Fruit fly (Drosophila melanogaster) Kc167 (cell line): ENCODE data around the gene CG43796.

Experiments used
- Myc ChIP-seq: fragments of >200 bp; optimal IDR thresholded peaks from 2 replicates; lab custom pipeline; 2017; ENCODE audit warnings: missing external identifiers
- Sin3A ChIP-seq: fragments of >200 bp; optimal IDR thresholded peaks from 2 replicates; lab custom pipeline; 2018; ENCODE audit warnings: missing external identifiers
- h ChIP-seq: fragments of >200 bp; optimal IDR thresholded peaks from 3 replicates; lab custom pipeline; 2018; ENCODE audit warnings: missing external identifiers
- insv ChIP-seq: fragments of >200 bp; optimal IDR thresholded peaks from 3 replicates; lab custom pipeline; 2018; ENCODE audit warnings: missing external identifiers
- psq ChIP-seq: fragments of >200 bp; optimal IDR thresholded peaks from 2 replicates; lab custom pipeline; 2017; ENCODE audit warnings: missing external identifiers
- ttk ChIP-seq: sonication (Bioruptor generic); optimal IDR thresholded peaks from 2 replicates; lab custom pipeline; 2017; ENCODE audit warnings: missing external identifiers

Gene CG43796

DNA sequence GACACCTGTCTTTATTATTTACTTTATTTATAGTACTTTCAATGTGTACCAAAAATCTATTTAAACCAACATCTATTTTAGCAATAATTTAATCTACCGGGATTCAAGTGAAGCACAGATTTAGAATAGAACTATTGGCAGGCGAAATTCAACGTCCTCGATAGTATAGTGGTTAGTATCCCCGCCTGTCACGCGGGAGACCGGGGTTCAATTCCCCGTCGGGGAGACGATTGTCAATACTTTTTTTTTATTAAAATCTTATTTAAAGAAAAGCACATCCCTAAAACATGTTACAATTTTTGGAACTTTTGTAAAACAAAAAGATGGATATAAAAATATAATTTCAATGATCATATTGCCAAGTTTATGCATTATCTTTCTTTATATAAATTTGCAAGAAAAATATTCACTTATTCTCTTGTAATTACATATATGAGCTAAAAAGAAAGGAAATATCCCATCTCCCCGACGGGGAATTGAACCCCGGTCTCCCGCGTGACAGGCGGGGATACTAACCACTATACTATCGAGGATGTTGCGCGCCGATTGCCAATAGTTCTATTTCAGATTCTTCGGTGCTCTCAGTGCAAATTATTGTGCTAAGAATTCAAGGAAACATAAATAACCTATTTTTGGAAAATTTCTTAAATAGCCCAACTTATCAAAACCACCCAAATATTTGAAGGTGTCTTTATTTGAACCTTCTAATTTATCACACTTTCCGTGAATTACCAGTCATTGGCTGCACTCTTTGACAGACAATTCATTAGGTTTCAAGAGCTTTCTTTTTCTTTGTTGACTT, at the start of gene CG43796:
CG43796 (plus strand) TSS at position 752 of the 802 bp plus-strand sequence.
- TF ChIP-seq insv (lab: Kevin White, UChicago) = no peak
- no peak for TF ChIP-seq Myc
- TF ChIP-seq ttk (lab: Kevin White, UChicago) = no peak
- TF ChIP-seq h (lab: Kevin White, UChicago) = no peak
- no peak for TF ChIP-seq psq (lab: Kevin White, UChicago)
- no peak for TF ChIP-seq Sin3A (lab: Kevin White, UChicago)

dm6 chr2L:8433512-8433911, 48.7 kb upstream of the CG43796 start, which contains the start of gene grk:
Gene grk (minus strand): TSS chr2L:8433598.
- no peak for TF ChIP-seq ttk (lab: Kevin White, UChicago)

dm6 chr2L:8437176-8437575, 45.0 kb upstream of the CG43796 start, which contains the start of the genes D12 and Chrac-14:
Gene D12 (minus strand): TSS chr2L:8437365.
Gene Chrac-14 (plus strand): TSS chr2L:8437405.
- TF ChIP-seq ttk (lab: Kevin White, UChicago) = no peak
- TF ChIP-seq insv (lab: Kevin White, UChicago) = no peak
- TF ChIP-seq h (lab: Kevin White, UChicago) = no peak
- TF ChIP-seq psq (lab: Kevin White, UChicago) = no peak
- TF ChIP-seq Sin3A (lab: Kevin White, UChicago) = no peak
- no peak for TF ChIP-seq Myc

DNA sequence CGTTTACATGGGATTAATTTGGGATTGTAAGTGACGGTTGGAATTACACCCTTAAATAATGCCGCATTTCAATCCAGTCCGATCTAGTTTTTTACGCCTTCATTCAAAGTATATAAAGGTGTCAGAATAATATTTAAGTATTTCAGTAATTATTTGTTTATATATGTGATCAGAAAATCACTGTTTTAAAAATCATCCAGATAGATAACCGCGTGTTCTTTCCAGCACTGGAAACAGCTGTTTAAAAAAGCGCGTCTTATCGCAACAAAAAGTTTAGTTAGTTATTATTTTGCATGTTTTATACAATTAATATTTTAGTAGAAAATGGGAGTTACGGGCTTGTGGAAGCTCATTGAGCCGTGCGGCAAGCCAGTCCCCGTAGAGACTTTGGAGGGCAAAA, 44.1 kb upstream of the CG43796 start, which contains the start of gene mus201:
mus201 (plus strand) TSS at position 118 of the 400 bp plus-strand sequence.
- no peak for TF ChIP-seq h (lab: Kevin White, UChicago)
- TF ChIP-seq Myc = no peak
- TF ChIP-seq psq (lab: Kevin White, UChicago) = no peak
- TF ChIP-seq ttk (lab: Kevin White, UChicago) = no peak
- no peak for TF ChIP-seq insv (lab: Kevin White, UChicago)

DNA sequence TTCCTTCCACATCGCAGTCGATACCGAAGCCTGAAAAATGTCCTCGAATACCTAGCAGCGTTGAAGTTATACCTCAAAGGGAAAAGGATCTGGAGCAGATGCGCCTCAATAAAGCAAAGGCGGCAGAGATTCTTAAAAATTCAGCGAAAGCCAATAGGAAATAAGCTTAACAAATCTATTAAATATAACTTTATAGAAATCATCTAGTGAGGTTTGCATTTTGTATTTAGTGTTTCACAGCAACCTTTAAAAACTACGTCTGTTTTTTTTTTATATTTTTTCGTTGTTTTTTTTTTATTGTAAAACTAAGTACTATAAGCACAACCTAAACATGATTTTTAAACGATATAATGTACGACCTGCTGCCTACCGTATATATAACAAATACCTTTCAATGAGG, 40.0 kb upstream of the CG43796 start, which contains the start of gene CG31897:
CG31897 (plus strand) TSS at position 301 of the 400 bp plus-strand sequence.
- TF ChIP-seq Myc (no peak), Sin3A (lab: Kevin White, UChicago) (no peak), ttk (lab: Kevin White, UChicago) (no peak), h (lab: Kevin White, UChicago) (no peak)

DNA sequence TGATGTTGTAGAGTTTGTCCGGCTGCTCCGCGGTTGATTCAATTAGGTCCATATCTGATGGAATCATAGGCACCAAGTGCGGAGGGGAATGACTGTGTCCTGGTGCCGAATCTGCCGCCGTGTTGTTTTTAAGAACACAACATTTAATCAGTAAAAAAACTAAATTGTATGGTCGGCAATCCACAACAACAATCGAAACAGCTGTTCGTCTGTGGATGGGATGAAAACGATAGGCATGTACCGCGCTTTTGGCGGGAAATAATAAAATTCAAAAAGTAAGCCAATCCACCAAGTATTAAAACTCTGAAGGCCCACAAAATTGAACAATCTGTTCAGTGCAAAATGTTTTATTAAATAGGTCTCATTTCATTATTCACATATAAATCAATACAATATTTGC, 32.8 kb upstream of the CG43796 start, which contains the start of gene Aasdh:
Aasdh (minus strand) TSS at position 219 of the 400 bp plus-strand sequence.
- TF ChIP-seq h (lab: Kevin White, UChicago) = no peak
- no peak for TF ChIP-seq insv (lab: Kevin White, UChicago)
- no peak for TF ChIP-seq ttk (lab: Kevin White, UChicago)
- no peak for TF ChIP-seq psq (lab: Kevin White, UChicago)
- no peak for TF ChIP-seq Myc
- no peak for TF ChIP-seq Sin3A (lab: Kevin White, UChicago)

DNA sequence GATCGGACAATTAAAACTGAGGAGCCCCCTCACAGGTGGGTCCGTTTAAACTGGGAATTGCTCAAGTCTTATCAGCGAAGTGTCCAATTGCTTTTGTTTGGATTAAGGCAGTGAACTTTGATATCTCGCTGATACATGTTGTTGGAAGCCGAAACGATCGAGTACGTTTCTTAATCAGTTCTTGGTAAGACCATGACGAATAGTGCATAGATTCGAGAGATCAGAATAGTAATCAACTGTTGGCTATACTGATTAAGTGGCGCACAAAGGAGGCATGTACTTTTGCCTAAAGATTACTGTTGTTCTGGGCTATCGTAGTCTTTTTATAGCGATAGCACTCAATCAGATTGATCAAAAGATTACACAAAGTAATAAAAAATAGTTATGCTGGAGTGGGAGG, 30.7 kb upstream of the CG43796 start:
- TF ChIP-seq ttk (lab: Kevin White, UChicago) = no peak
- no peak for TF ChIP-seq insv (lab: Kevin White, UChicago)
- TF ChIP-seq Myc = no peak
- no peak for TF ChIP-seq Sin3A (lab: Kevin White, UChicago)
- no peak for TF ChIP-seq psq (lab: Kevin White, UChicago)
- TF ChIP-seq h (lab: Kevin White, UChicago) = no peak

DNA sequence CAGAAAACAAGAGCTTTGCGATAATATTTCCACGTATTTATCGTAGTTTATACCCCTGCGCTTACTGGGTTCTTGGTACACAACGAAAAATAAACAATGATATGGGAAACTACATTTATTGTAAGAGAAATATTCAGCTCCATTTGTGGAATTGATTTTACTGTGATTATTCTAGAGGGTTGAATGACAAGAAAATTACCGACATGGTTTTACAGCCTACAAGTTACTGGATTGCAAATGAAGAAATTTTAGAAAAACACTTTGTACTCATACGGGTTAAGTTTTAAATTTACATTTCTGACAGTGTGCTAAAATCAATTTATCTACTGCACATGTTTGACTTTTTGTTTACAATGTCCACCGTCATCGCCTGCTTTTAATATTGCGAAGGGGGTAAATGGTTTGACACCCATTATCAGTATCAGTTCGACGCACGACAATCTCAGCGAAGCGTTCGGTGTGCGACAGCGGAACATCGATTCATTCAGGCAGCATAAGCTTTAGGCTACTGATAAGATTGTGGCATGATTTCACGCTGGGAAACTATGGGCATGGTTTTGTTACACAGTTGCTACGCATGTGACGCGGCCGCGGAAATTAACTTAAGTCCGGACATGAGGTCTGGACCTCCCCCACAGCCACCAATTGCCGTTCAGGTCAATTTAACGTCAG, 20.3 kb upstream of the CG43796 start:
- no peak for TF ChIP-seq Sin3A (lab: Kevin White, UChicago)
- no peak for TF ChIP-seq ttk (lab: Kevin White, UChicago)
- no peak for TF ChIP-seq psq (lab: Kevin White, UChicago)
- TF ChIP-seq Myc = no peak
- TF ChIP-seq h (lab: Kevin White, UChicago) = no peak
- no peak for TF ChIP-seq insv (lab: Kevin White, UChicago)

DNA sequence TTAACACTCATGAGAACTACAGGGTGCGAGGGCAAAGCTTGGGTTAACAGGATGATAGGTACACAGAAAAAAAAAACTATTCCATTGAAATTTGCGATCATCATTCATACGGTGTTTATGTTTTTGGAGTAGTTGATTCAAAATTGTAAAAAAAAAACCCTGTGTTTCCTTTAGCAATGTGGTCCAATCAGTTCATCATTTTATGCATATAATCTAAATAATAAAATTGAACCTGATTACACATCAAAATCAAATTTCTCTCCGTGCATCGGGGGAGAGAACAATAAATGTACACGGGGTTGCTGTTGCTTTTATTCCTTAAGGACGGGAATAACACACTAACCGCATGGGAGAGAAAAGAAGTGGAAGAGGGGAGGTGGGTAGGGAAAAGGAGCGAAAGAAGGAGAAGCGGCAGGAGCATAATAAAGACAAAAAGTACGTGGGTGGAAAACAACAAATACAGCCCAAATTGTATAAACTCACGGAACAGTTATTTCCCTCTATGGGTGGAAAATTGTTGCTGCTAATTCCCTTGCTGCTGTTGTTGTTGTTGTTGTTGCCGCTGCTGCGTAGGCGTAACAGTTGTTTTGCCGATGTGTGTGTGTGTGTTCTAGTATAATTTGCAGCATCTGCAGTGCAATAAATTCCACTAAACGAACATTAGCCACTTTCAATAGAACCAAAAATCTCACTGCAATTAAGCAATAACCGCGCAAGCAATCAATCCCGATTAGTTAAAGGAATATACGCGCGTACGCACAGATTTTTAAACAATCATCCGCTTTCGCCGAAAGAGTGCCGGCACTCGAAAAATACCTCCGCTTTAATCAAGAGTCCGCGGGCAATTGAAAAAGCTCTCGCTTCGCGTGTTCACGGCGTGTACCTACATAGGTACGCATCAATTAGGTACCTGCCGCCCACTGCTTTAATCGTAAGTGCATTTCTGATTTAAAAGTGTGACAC, 18.7 kb upstream of the CG43796 start, which contains the start of gene Agpat2:
Agpat2 (minus strand) TSS at position 851 of the 963 bp plus-strand sequence.
- TF ChIP-seq insv (lab: Kevin White, UChicago) (no peak), h (lab: Kevin White, UChicago) (no peak), psq (lab: Kevin White, UChicago) (no peak), Myc (no peak), ttk (lab: Kevin White, UChicago) (no peak), Sin3A (lab: Kevin White, UChicago) (no peak)

DNA sequence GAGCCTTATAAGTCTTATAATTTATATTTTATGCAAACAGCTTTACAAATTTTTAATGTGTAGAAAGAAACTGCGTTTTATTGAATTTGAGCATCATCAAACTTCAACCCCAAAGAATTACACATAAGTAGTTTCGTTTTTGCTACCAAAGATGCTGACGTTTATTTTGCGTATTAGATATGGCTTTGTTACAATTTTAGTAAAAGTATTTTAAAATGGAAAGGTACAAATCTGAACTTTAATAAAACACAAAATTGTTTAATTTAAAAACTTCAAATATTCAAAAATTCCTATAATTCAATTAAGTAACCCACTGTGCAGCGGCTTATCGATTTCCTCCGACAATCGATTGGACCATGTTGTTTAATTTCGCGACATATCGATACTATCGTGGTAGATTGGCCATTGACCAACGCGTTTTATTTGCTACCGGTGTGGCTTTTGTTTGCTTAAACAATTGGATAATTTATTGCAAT, 18.0 kb upstream of the CG43796 start, which contains the start of gene prg:
prg (plus strand) TSS at position 382 of the 476 bp plus-strand sequence.
- TF ChIP-seq ttk (lab: Kevin White, UChicago) (no peak), Myc (no peak), h (lab: Kevin White, UChicago) (no peak), psq (lab: Kevin White, UChicago) (no peak), Sin3A (lab: Kevin White, UChicago) (no peak), insv (lab: Kevin White, UChicago) (no peak)
